Worm (Caenorhabditis elegans) whole organism, L4 larva: Measurements from ENCODE around the gene K05F1.10.
"Not testable (repeated sequence)": the region's sequence is repeated elsewhere in the genome, so short reads cannot be mapped to it uniquely, and the experiment has no call there.

Source experiments
- D1046.2 ChIP-seq: fragments of 200-800 bp; sonication (Bioruptor generic); IDR thresholded peaks from 2 replicates; pipeline ENCODE4 v1.3.6; 2022; ENCODE audit warnings: missing genetic modification characterization, missing compliant biosample characterization
- F10B5.3 ChIP-seq: sonication (generic microtip); optimal IDR thresholded peaks from 2 replicates; lab custom pipeline; 2016; ENCODE audit warnings: mild to moderate bottlenecking, missing genetic modification characterization, missing compliant biosample characterization
- F26F4.8 ChIP-seq: fragments of 200-800 bp; sonication (Bioruptor generic); conservative IDR thresholded peaks from 2 replicates; pipeline ENCODE4 v1.3.6; 2022; ENCODE audit warnings: missing genetic modification characterization, missing compliant biosample characterization
- F37D6.2 ChIP-seq: sonication (generic microtip); optimal IDR thresholded peaks from 2 replicates; lab custom pipeline; 2016; ENCODE audit warnings: mild to moderate bottlenecking, missing genetic modification characterization, missing compliant biosample characterization
- F49E8.2 ChIP-seq: sonication (generic microtip); optimal IDR thresholded peaks from 2 replicates; lab custom pipeline; 2016; ENCODE audit warnings: missing compliant biosample characterization, mild to moderate bottlenecking, missing genetic modification characterization, borderline replicate concordance
- Y105C5A.15 ChIP-seq: fragments of 200-800 bp; sonication (Bioruptor generic); IDR thresholded peaks from 2 replicates; pipeline ENCODE4 v1.3.6; 2022; ENCODE audit warnings: missing genetic modification characterization, missing compliant biosample characterization
- Y5F2A.4 ChIP-seq: fragments of 200-800 bp; sonication (Bioruptor generic); optimal IDR thresholded peaks from 2 replicates; lab custom pipeline; 2018; ENCODE audit warnings: mild to moderate bottlenecking, missing genetic modification characterization, missing compliant biosample characterization
- aly-2 ChIP-seq: sonication (generic microtip); optimal IDR thresholded peaks from 2 replicates; lab custom pipeline; 2018; ENCODE audit warnings: missing biosample characterization, missing genetic modification characterization
- ceh-20 ChIP-seq: fragments of 200-800 bp; sonication (Bioruptor generic); IDR thresholded peaks from 2 replicates; pipeline ENCODE4 v1.3.6; 2022; ENCODE audit warnings: missing genetic modification reagents, missing genetic modification characterization, missing compliant biosample characterization
- ceh-32 ChIP-seq: sonication (generic microtip); optimal IDR thresholded peaks from 2 replicates; lab custom pipeline; 2016; ENCODE audit warnings: mild to moderate bottlenecking, missing genetic modification characterization, missing compliant biosample characterization; ENCODE audit not compliant: poor library complexity
- ceh-44 ChIP-seq: fragments of 200-800 bp; sonication (Bioruptor generic); IDR thresholded peaks from 2 replicates; pipeline ENCODE4 v1.3.6; 2022; ENCODE audit warnings: missing genetic modification reagents, missing genetic modification characterization, missing compliant biosample characterization
- daf-12 ChIP-seq: fragments of 150-350 bp; optimal IDR thresholded peaks from 2 replicates; lab custom pipeline; 2014; ENCODE audit warnings: missing biosample characterization, missing genetic modification reagents, missing genetic modification characterization
- dmd-9 ChIP-seq: fragments of 200-800 bp; sonication (Bioruptor generic); IDR thresholded peaks from 2 replicates; pipeline ENCODE4 v1.3.6; 2022; ENCODE audit warnings: missing genetic modification reagents, missing genetic modification characterization, missing compliant biosample characterization
- egl-43 ChIP-seq: fragments of 200-800 bp; sonication (Bioruptor generic); IDR thresholded peaks from 2 replicates; pipeline ENCODE4 v1.3.6; 2022; ENCODE audit warnings: missing genetic modification reagents, missing genetic modification characterization, missing compliant biosample characterization
- hif-1 ChIP-seq, 2 experiments: sonication (generic microtip); optimal IDR thresholded peaks; 2 replicates each; lab custom pipeline; 2016 to 2017; ENCODE audit warnings: missing compliant biosample characterization in 2 of 2, missing genetic modification characterization in 2 of 2, missing genetic modification reagents in 2 of 2, missing genotype in 2 of 2, mild to moderate bottlenecking in 1 of 2
- hmg-1.1 ChIP-seq: fragments of 200-800 bp; sonication (Bioruptor generic); IDR thresholded peaks from 2 replicates; pipeline ENCODE4 v1.3.6; 2022; ENCODE audit warnings: missing genetic modification reagents, missing genetic modification characterization, missing compliant biosample characterization
- lim-7 ChIP-seq: fragments of 200-800 bp; sonication (Bioruptor generic); IDR thresholded peaks from 2 replicates; pipeline ENCODE4 v1.3.6; 2022; ENCODE audit warnings: missing genetic modification characterization, missing compliant biosample characterization
- lin-38 ChIP-seq: fragments of 200-800 bp; sonication (Bioruptor generic); IDR thresholded peaks from 2 replicates; pipeline ENCODE4 v1.3.6; 2022; ENCODE audit warnings: missing genetic modification reagents, missing genetic modification characterization, missing compliant biosample characterization
- madf-9 ChIP-seq: fragments of 200-800 bp; sonication (Bioruptor generic); conservative IDR thresholded peaks from 2 replicates; pipeline ENCODE4 v1.3.6; 2022; ENCODE audit warnings: missing genetic modification reagents, missing genetic modification characterization, missing compliant biosample characterization
- mdl-1 ChIP-seq, 2 experiments: fragments of 150-350 bp in 1 of 2; sonication (generic microtip) in 1 of 2; optimal IDR thresholded peaks; 2 replicates each; lab custom pipeline; 2014 to 2017; ENCODE audit warnings: missing biosample characterization in 2 of 2, missing genetic modification characterization in 2 of 2
- mxl-3 ChIP-seq: fragments of 200-800 bp; sonication (Bioruptor generic); optimal IDR thresholded peaks from 2 replicates; lab custom pipeline; 2018; ENCODE audit warnings: mild to moderate bottlenecking, missing genetic modification characterization, missing compliant biosample characterization
- nhr-11 ChIP-seq: fragments of 150-350 bp; optimal IDR thresholded peaks from 2 replicates; lab custom pipeline; 2014; ENCODE audit warnings: missing biosample characterization, missing genetic modification characterization
- nhr-111 ChIP-seq: fragments of 200-800 bp; sonication (Bioruptor generic); optimal IDR thresholded peaks from 2 replicates; lab custom pipeline; 2018; ENCODE audit warnings: mild to moderate bottlenecking, missing genetic modification characterization, missing compliant biosample characterization
- nhr-25 ChIP-seq: sonication (generic microtip); optimal IDR thresholded peaks from 2 replicates; lab custom pipeline; 2017; ENCODE audit warnings: missing genetic modification characterization, mild to moderate bottlenecking, missing compliant biosample characterization, antibody characterized with exemption, moderate library complexity, borderline replicate concordance; ENCODE audit not compliant: insufficient read depth
- nhr-28 ChIP-seq: fragments of 150-350 bp; optimal IDR thresholded peaks from 2 replicates; lab custom pipeline; 2014; ENCODE audit warnings: missing biosample characterization, missing genetic modification characterization
- nhr-42 ChIP-seq: fragments of 200-800 bp; sonication (Bioruptor generic); IDR thresholded peaks from 2 replicates; pipeline ENCODE4 v1.3.6; 2022; ENCODE audit warnings: missing genetic modification characterization, missing compliant biosample characterization
- php-3 ChIP-seq: fragments of 200-800 bp; sonication (Bioruptor generic); IDR thresholded peaks from 2 replicates; pipeline ENCODE4 v1.3.6; 2022; ENCODE audit warnings: missing genetic modification reagents, missing genetic modification characterization, missing compliant biosample characterization
- pqm-1 ChIP-seq: sonication (generic microtip); optimal IDR thresholded peaks from 2 replicates; lab custom pipeline; 2017; ENCODE audit warnings: missing biosample characterization, missing genetic modification characterization
- saeg-2 ChIP-seq: fragments of 200-800 bp; sonication (Bioruptor generic); IDR thresholded peaks from 2 replicates; pipeline ENCODE4 v1.3.6; 2022; ENCODE audit warnings: missing genetic modification reagents, missing genetic modification characterization, missing compliant biosample characterization
- sdz-12 ChIP-seq: fragments of 200-800 bp; sonication (Bioruptor generic); optimal IDR thresholded peaks from 2 replicates; lab custom pipeline; 2018; ENCODE audit warnings: mild to moderate bottlenecking, missing genetic modification characterization, missing compliant biosample characterization
- set-16 ChIP-seq: fragments of 200-800 bp; sonication (Bioruptor generic); IDR thresholded peaks from 2 replicates; pipeline ENCODE4 v1.3.6; 2022; ENCODE audit warnings: missing genetic modification reagents, missing genetic modification characterization, missing compliant biosample characterization
- skn-1 ChIP-seq: fragments of 150-350 bp; optimal IDR thresholded peaks from 2 replicates; lab custom pipeline; 2014; ENCODE audit warnings: missing biosample characterization, missing genetic modification characterization
- snpc-1.2 ChIP-seq: fragments of 200-800 bp; sonication (Bioruptor generic); IDR thresholded peaks from 2 replicates; pipeline ENCODE4 v1.3.6; 2022; ENCODE audit warnings: missing genetic modification reagents, missing genetic modification characterization, missing compliant biosample characterization
- snpc-4 ChIP-seq: fragments of 150-350 bp; optimal IDR thresholded peaks from 2 replicates; lab custom pipeline; 2014; ENCODE audit warnings: missing biosample characterization, missing genetic modification characterization
- tra-1 ChIP-seq: fragments of 200-800 bp; sonication (Bioruptor generic); IDR thresholded peaks from 2 replicates; pipeline ENCODE4 v1.3.6; 2022; ENCODE audit warnings: missing genetic modification reagents, missing genetic modification characterization, missing compliant biosample characterization
- unc-39 ChIP-seq: sonication (generic microtip); optimal IDR thresholded peaks from 2 replicates; lab custom pipeline; 2017; ENCODE audit warnings: missing biosample characterization, missing genetic modification characterization
- zag-1 ChIP-seq: fragments of 150-350 bp; optimal IDR thresholded peaks from 2 replicates; lab custom pipeline; 2014; ENCODE audit warnings: missing biosample characterization, missing genetic modification characterization

The K05F1.10 gene

ce11 chrII:5819655-5820054 lies 14.4 kb upstream of the K05F1.10 start (continued):
- no peak for TF ChIP-seq unc-39 (tag; lab: Kevin White, UChicago)
- no peak for TF ChIP-seq ceh-44 (GFP tag; lab: Robert Waterston, UW)
- TF ChIP-seq hmg-1.1 (GFP tag; lab: Robert Waterston, UW) = no peak
- TF ChIP-seq nhr-42 (GFP tag; lab: Robert Waterston, UW) = no peak
- TF ChIP-seq snpc-1.2 (GFP tag; lab: Robert Waterston, UW) = 0 out of 2 replicates have a peak, but pooled peaks have one; percentile 9
- TF ChIP-seq nhr-28 (tag; lab: Kevin White, UChicago) = peak; percentile 22

ce11 chrII:5818298-5818697 lies 13.0 kb upstream of the K05F1.10 start, which contains the start of gene ZK1248.4:
TSS of gene ZK1248.4 (plus strand) at chrII:5818598.
- TF ChIP-seq zag-1 (tag; lab: Kevin White, UChicago) (no peak), lin-38 (GFP tag; lab: Robert Waterston, UW) (no peak), pqm-1 (tag; lab: Kevin White, UChicago) (no peak), egl-43 (GFP tag; lab: Robert Waterston, UW) (no peak), Y105C5A.15 (no peak), nhr-28 (tag; lab: Kevin White, UChicago) (no peak), lim-7 (GFP tag; lab: Robert Waterston, UW) (no peak), nhr-111 (GFP tag; lab: Kevin White, UChicago) (no peak), tra-1 (GFP tag; lab: Robert Waterston, UW) (no peak), ceh-20 (GFP tag; lab: Robert Waterston, UW) (no peak), daf-12 (tag; lab: Kevin White, UChicago) (no peak), sdz-12 (GFP tag; lab: Kevin White, UChicago) (no peak), D1046.2 (no peak), F26F4.8 (GFP tag; lab: Robert Waterston, UW) (no peak)

- TF ChIP-seq set-16 (GFP tag; lab: Robert Waterston, UW) (no peak), skn-1 (tag; lab: Kevin White, UChicago) (no peak), mxl-3 (GFP tag; lab: Kevin White, UChicago) (no peak), F10B5.3 (tag; lab: Kevin White, UChicago) (no peak), F26F4.8 (GFP tag; lab: Robert Waterston, UW) (no peak), F49E8.2 (no peak), saeg-2 (no peak), php-3 (GFP tag; lab: Robert Waterston, UW) (no peak), nhr-25 (tag; lab: Kevin White, UChicago) (no peak), hif-1 (tag; optimal IDR thresholded peaks at IDR 0.05; lab: Kevin White, UChicago) (no peak), snpc-4 (no peak), dmd-9 (GFP tag; lab: Robert Waterston, UW) (no peak)
These were observed 11.1 kb upstream of the K05F1.10 start, which contains the start of gene ZK1248.20 for ce11 chrII:5816346-5816745. TSS of gene ZK1248.20 (plus strand) at chrII:5816646.

ce11 chrII:5815382-5815781 lies 10.1 kb upstream of the K05F1.10 start, which contains the start of gene wago-5:
TSS of gene wago-5 (minus strand) at chrII:5815482.
- TF ChIP-seq madf-9 (GFP tag; lab: Robert Waterston, UW); ceh-32 (tag; lab: Kevin White, UChicago); aly-2 (tag; lab: Kevin White, UChicago): not testable (repeated sequence)

- no peak for TF ChIP-seq daf-12 (tag; lab: Kevin White, UChicago)
- no peak for TF ChIP-seq Y5F2A.4 (GFP tag; lab: Kevin White, UChicago)
- TF ChIP-seq ceh-44 (GFP tag; lab: Robert Waterston, UW) = no peak
- TF ChIP-seq F26F4.8 (GFP tag; lab: Robert Waterston, UW) = no peak
- TF ChIP-seq mdl-1 (tag; optimal IDR thresholded peaks at IDR 0.05; lab: Kevin White, UChicago) = no peak
- no peak for TF ChIP-seq nhr-11 (tag; lab: Kevin White, UChicago)
- TF ChIP-seq F37D6.2 (tag; lab: Kevin White, UChicago) = no peak
These were observed 5.0 kb upstream of the K05F1.10 start, which contains the start of the genes msp-64 and ZK1248.5 for ce11 chrII:5810230-5810629. TSS of gene msp-64 (minus strand) at chrII:5810330. TSS of gene ZK1248.5 (plus strand) at chrII:5810514.
